Worm (Caenorhabditis elegans) whole organism, L1 larva: Measurements from ENCODE around the gene spp-28.
A peak's percentile ranks its signal among the peaks of the same experiment; 100 is the strongest.

Experiments
- C16A3.4 ChIP-seq: fragments of 150-350 bp; optimal IDR thresholded peaks from 2 replicates; lab custom pipeline; 2014; ENCODE audit warnings: missing biosample characterization, missing genetic modification characterization
- C34B4.2 ChIP-seq: sonication (generic microtip); optimal IDR thresholded peaks from 2 replicates; lab custom pipeline; 2017; ENCODE audit warnings: mild to moderate bottlenecking, missing genetic modification characterization, missing compliant biosample characterization
- aly-2 ChIP-seq: fragments of 150-350 bp; optimal IDR thresholded peaks from 2 replicates; lab custom pipeline; 2014; ENCODE audit warnings: missing biosample characterization, missing genetic modification characterization
- ama-1 ChIP-seq: fragments of 150-350 bp; optimal IDR thresholded peaks from 2 replicates; lab custom pipeline; 2014
- ceh-63 ChIP-seq: fragments of 200-800 bp; sonication (Bioruptor generic); optimal IDR thresholded peaks from 2 replicates; lab custom pipeline; 2018; ENCODE audit warnings: mild to moderate bottlenecking, missing genetic modification characterization, missing compliant biosample characterization
- ceh-8 ChIP-seq: fragments of 200-800 bp; sonication (Bioruptor generic); optimal IDR thresholded peaks from 2 replicates; lab custom pipeline; 2018; ENCODE audit warnings: mild to moderate bottlenecking, missing genetic modification characterization, moderate library complexity, missing compliant biosample characterization
- ceh-82 ChIP-seq, 3 experiments: fragments of 150-350 bp in 1 of 3; sonication (generic microtip) in 2 of 3; optimal IDR thresholded peaks; 2 replicates each; lab custom pipeline; 2014 to 2017; ENCODE audit warnings: missing biosample characterization in 3 of 3, missing genetic modification characterization in 3 of 3
- dsc-1 ChIP-seq: sonication (generic microtip); optimal IDR thresholded peaks from 2 replicates; lab custom pipeline; 2016; ENCODE audit warnings: mild to moderate bottlenecking, missing genetic modification characterization, missing compliant biosample characterization
- efl-1 ChIP-seq, 4 experiments: fragments of 150-350 bp; optimal IDR thresholded peaks in 3 of 4; peaks in 1 of 4; 1 replicate in 1 of 4; 2 replicates in 3 of 4; lab custom pipeline; 2014; ENCODE audit warnings: missing biosample characterization in 2 of 4, missing genetic modification characterization in 2 of 4, missing genetic modification reagents in 2 of 4
- egl-13 ChIP-seq: sonication (generic microtip); optimal IDR thresholded peaks from 2 replicates; lab custom pipeline; 2016; ENCODE audit warnings: missing genotype, missing genetic modification reagents, missing genetic modification characterization, missing compliant biosample characterization
- elt-3 ChIP-seq, 6 experiments: fragments of 150-350 bp in 1 of 6; sonication (generic microtip); optimal IDR thresholded peaks; 2 replicates each; lab custom pipeline; 2017 to 2018; ENCODE audit warnings: missing biosample characterization in 6 of 6, missing genetic modification characterization in 6 of 6, inconsistent platforms in 1 of 6
- fkh-4 ChIP-seq: sonication (generic microtip); optimal IDR thresholded peaks from 2 replicates; lab custom pipeline; 2016; ENCODE audit warnings: missing compliant biosample characterization, missing genetic modification characterization, borderline replicate concordance
- fkh-8 ChIP-seq: sonication (generic microtip); optimal IDR thresholded peaks from 2 replicates; lab custom pipeline; 2016; ENCODE audit warnings: mild to moderate bottlenecking, missing genetic modification characterization, missing compliant biosample characterization
- fos-1 ChIP-seq: fragments of 150-350 bp; optimal IDR thresholded peaks from 2 replicates; lab custom pipeline; 2014; ENCODE audit warnings: missing biosample characterization, missing genetic modification characterization
- hlh-17 ChIP-seq: fragments of 200-800 bp; sonication (Bioruptor generic); optimal IDR thresholded peaks from 2 replicates; lab custom pipeline; 2018; ENCODE audit warnings: missing genetic modification characterization, mild to moderate bottlenecking, missing compliant biosample characterization, moderate library complexity, borderline replicate concordance
- hlh-4 ChIP-seq: sonication (generic microtip); optimal IDR thresholded peaks from 2 replicates; lab custom pipeline; 2016; ENCODE audit warnings: mild to moderate bottlenecking, missing genetic modification characterization, missing compliant biosample characterization
- irx-1 ChIP-seq: sonication (generic microtip); optimal IDR thresholded peaks from 2 replicates; lab custom pipeline; 2016; ENCODE audit warnings: missing genetic modification characterization, missing compliant biosample characterization
- isw-1 ChIP-seq: fragments of 200-800 bp; sonication (Bioruptor generic); IDR thresholded peaks from 2 replicates; pipeline ENCODE4 v1.3.6; 2022; ENCODE audit warnings: missing genetic modification characterization, missing compliant biosample characterization
- jun-1 ChIP-seq: fragments of 150-350 bp; optimal IDR thresholded peaks from 2 replicates; lab custom pipeline; 2014; ENCODE audit warnings: missing biosample characterization, missing genetic modification reagents, missing genetic modification characterization
- lin-13 ChIP-seq: fragments of 150-350 bp; optimal IDR thresholded peaks from 2 replicates; lab custom pipeline; 2014; ENCODE audit warnings: missing biosample characterization, missing genetic modification reagents, missing genetic modification characterization
- lin-15B ChIP-seq: fragments of 150-350 bp; sonication (generic microtip); optimal IDR thresholded peaks from 3 replicates; lab custom pipeline; 2014; ENCODE audit warnings: missing biosample characterization, missing genetic modification characterization
- lin-35 ChIP-seq, 2 experiments: fragments of 150-350 bp; optimal IDR thresholded peaks; 2 replicates each; lab custom pipeline; 2014; ENCODE audit warnings: missing biosample characterization in 2 of 2, missing genetic modification characterization in 2 of 2, missing genetic modification reagents in 2 of 2
- lsy-2 ChIP-seq, 2 experiments: fragments of 150-350 bp; optimal IDR thresholded peaks; 2 replicates each; lab custom pipeline; 2014; ENCODE audit warnings: missing biosample characterization in 2 of 2, missing genetic modification characterization in 2 of 2
- mab-9 ChIP-seq: fragments of 200-800 bp; sonication (Bioruptor generic); IDR thresholded peaks from 2 replicates; pipeline ENCODE4 v1.3.6; 2022; ENCODE audit warnings: missing genetic modification reagents, missing genetic modification characterization, missing compliant biosample characterization
- mdl-1 ChIP-seq, 2 experiments: fragments of 150-350 bp; optimal IDR thresholded peaks; 2 replicates each; lab custom pipeline; 2014 to 2017; ENCODE audit warnings: missing biosample characterization in 2 of 2, missing genetic modification characterization in 2 of 2, inconsistent platforms in 1 of 2
- nhr-11 ChIP-seq: fragments of 150-350 bp; optimal IDR thresholded peaks from 2 replicates; lab custom pipeline; 2014; ENCODE audit warnings: missing biosample characterization, missing genetic modification characterization
- nhr-19 ChIP-seq: fragments of 200-800 bp; sonication (Bioruptor generic); conservative IDR thresholded peaks from 2 replicates; pipeline ENCODE4 v1.3.6; 2022; ENCODE audit warnings: missing genetic modification characterization, missing compliant biosample characterization
- nhr-20 ChIP-seq: sonication (generic microtip); optimal IDR thresholded peaks from 2 replicates; lab custom pipeline; 2016; ENCODE audit warnings: mild to moderate bottlenecking, missing genetic modification characterization, missing compliant biosample characterization
- nhr-237 ChIP-seq: fragments of 150-350 bp; optimal IDR thresholded peaks from 2 replicates; lab custom pipeline; 2014; ENCODE audit warnings: missing biosample characterization, missing genetic modification characterization
- nhr-28 ChIP-seq: fragments of 150-350 bp; optimal IDR thresholded peaks from 2 replicates; lab custom pipeline; 2014; ENCODE audit warnings: missing biosample characterization, missing genetic modification characterization
- nhr-71 ChIP-seq: sonication (generic microtip); optimal IDR thresholded peaks from 2 replicates; lab custom pipeline; 2016; ENCODE audit warnings: mild to moderate bottlenecking, missing genetic modification characterization, moderate library complexity, missing compliant biosample characterization
- nhr-76 ChIP-seq: sonication (generic microtip); optimal IDR thresholded peaks from 2 replicates; lab custom pipeline; 2017; ENCODE audit warnings: missing biosample characterization, missing genetic modification characterization
- nhr-90 ChIP-seq: sonication (generic microtip); optimal IDR thresholded peaks from 2 replicates; lab custom pipeline; 2016; ENCODE audit warnings: mild to moderate bottlenecking, missing genetic modification characterization, missing compliant biosample characterization; ENCODE audit not compliant: poor library complexity
- pax-3 ChIP-seq: fragments of 200-800 bp; sonication (Bioruptor generic); optimal IDR thresholded peaks from 2 replicates; lab custom pipeline; 2018; ENCODE audit warnings: mild to moderate bottlenecking, missing genetic modification characterization, moderate library complexity, missing compliant biosample characterization
- pqm-1 ChIP-seq: sonication (generic microtip); optimal IDR thresholded peaks from 3 replicates; lab custom pipeline; 2017; ENCODE audit warnings: missing biosample characterization, missing genetic modification characterization
- rnt-1 ChIP-seq: sonication (generic microtip); optimal IDR thresholded peaks from 2 replicates; lab custom pipeline; 2016; ENCODE audit warnings: mild to moderate bottlenecking, missing genetic modification characterization, moderate library complexity, missing compliant biosample characterization
- skn-1 ChIP-seq: fragments of 150-350 bp; optimal IDR thresholded peaks from 2 replicates; lab custom pipeline; 2014; ENCODE audit warnings: missing biosample characterization, missing genetic modification characterization
- snpc-4 ChIP-seq: fragments of 150-350 bp; optimal IDR thresholded peaks from 2 replicates; lab custom pipeline; 2014; ENCODE audit warnings: missing biosample characterization, missing genetic modification characterization
- sox-4 ChIP-seq: sonication (generic microtip); optimal IDR thresholded peaks from 2 replicates; lab custom pipeline; 2016; ENCODE audit warnings: missing genetic modification characterization, missing compliant biosample characterization
- sptf-1 ChIP-seq: fragments of 150-350 bp; optimal IDR thresholded peaks from 2 replicates; lab custom pipeline; 2014; ENCODE audit warnings: missing biosample characterization, missing genetic modification characterization
- sup-37 ChIP-seq: fragments of 200-800 bp; sonication (Bioruptor generic); optimal IDR thresholded peaks from 2 replicates; lab custom pipeline; 2018; ENCODE audit warnings: mild to moderate bottlenecking, missing genetic modification characterization, missing compliant biosample characterization
- swsn-7 ChIP-seq: sonication (generic microtip); optimal IDR thresholded peaks from 2 replicates; lab custom pipeline; 2016; ENCODE audit warnings: missing genetic modification characterization, missing compliant biosample characterization
- tbx-2 ChIP-seq: sonication (generic microtip); optimal IDR thresholded peaks from 2 replicates; lab custom pipeline; 2016; ENCODE audit warnings: missing genetic modification characterization, missing compliant biosample characterization
- unc-30 ChIP-seq: sonication (generic microtip); optimal IDR thresholded peaks from 2 replicates; lab custom pipeline; 2017; ENCODE audit warnings: missing biosample characterization, missing genetic modification characterization
- unc-62 ChIP-seq: fragments of 150-350 bp; optimal IDR thresholded peaks from 2 replicates; lab custom pipeline; 2014; ENCODE audit warnings: missing biosample characterization, missing genetic modification reagents, missing genetic modification characterization
- unc-86 ChIP-seq: sonication (generic microtip); optimal IDR thresholded peaks from 2 replicates; lab custom pipeline; 2016; ENCODE audit warnings: missing genetic modification characterization, missing compliant biosample characterization
- unc-98 ChIP-seq: fragments of 200-800 bp; sonication (Bioruptor generic); IDR thresholded peaks from 2 replicates; pipeline ENCODE4 v1.3.6; 2022; ENCODE audit warnings: missing genetic modification characterization, missing compliant biosample characterization
- vab-15 ChIP-seq: sonication (generic microtip); optimal IDR thresholded peaks from 2 replicates; lab custom pipeline; 2017; ENCODE audit warnings: missing genotype, mild to moderate bottlenecking, missing genetic modification characterization, missing compliant biosample characterization
- xbp-1 ChIP-seq: sonication (generic microtip); optimal IDR thresholded peaks from 2 replicates; lab custom pipeline; 2016; ENCODE audit warnings: missing genetic modification characterization, missing compliant biosample characterization
- ztf-11 ChIP-seq, 2 experiments: sonication (generic microtip); optimal IDR thresholded peaks; 2 replicates each; lab custom pipeline; 2016 to 2017; ENCODE audit warnings: missing genetic modification characterization in 2 of 2, missing biosample characterization in 1 of 2, missing compliant biosample characterization in 1 of 2
- ztf-4 ChIP-seq: fragments of 150-350 bp; optimal IDR thresholded peaks from 2 replicates; lab custom pipeline; 2014; ENCODE audit warnings: missing biosample characterization, missing genetic modification characterization

Gene spp-28

ce11 chrIII:4223668-4224127 is 33.6 kb upstream of the spp-28 start (continued):
- peak; percentile 78 for TF ChIP-seq nhr-19
- TF ChIP-seq aly-2 = no peak
- TF ChIP-seq sup-37 = peak; percentile 37
- TF ChIP-seq nhr-71 = peak; percentile 96
- no peak for TF ChIP-seq vab-15 (tag; lab: Kevin White, UChicago)
- TF ChIP-seq fkh-8 (tag; lab: Kevin White, UChicago) = peak; percentile 95
- no peak for TF ChIP-seq sptf-1
- peak; percentile 95 for TF ChIP-seq dsc-1 (tag; lab: Kevin White, UChicago)
- no peak for TF ChIP-seq nhr-76 (tag; lab: Kevin White, UChicago)
- TF ChIP-seq unc-98 = 0 out of 2 replicates have a peak, but pooled peaks have one; percentile 12
- TF ChIP-seq pax-3 (tag; lab: Kevin White, UChicago) = peak; percentile 61
- no peak for TF ChIP-seq ceh-63 (GFP tag; lab: Kevin White, UChicago)
- peak; percentile 87 for TF ChIP-seq tbx-2 (tag; lab: Kevin White, UChicago)
- peak; percentile 90 for TF ChIP-seq nhr-20 (tag; lab: Kevin White, UChicago)
- TF ChIP-seq lin-35 (GFP tag; optimal IDR thresholded peaks at IDR 0.05; lab: Kevin White, UChicago) = peak; percentile 73 to 77
- TF ChIP-seq nhr-11 (tag; lab: Kevin White, UChicago) = peak; percentile 75
- TF ChIP-seq xbp-1 (tag; lab: Kevin White, UChicago) = peak; percentile 80
- no peak for TF ChIP-seq C34B4.2 (tag; lab: Kevin White, UChicago)
- peak; percentile 32 for TF ChIP-seq nhr-90 (tag; lab: Kevin White, UChicago)
- TF ChIP-seq ztf-11 (tag; optimal IDR thresholded peaks at IDR 0.05; lab: Kevin White, UChicago) = no peak
- TF ChIP-seq snpc-4 (tag; lab: Kevin White, UChicago) = peak; percentile 72
- peak; percentile 62 for TF ChIP-seq lin-13 (GFP tag; lab: Kevin White, UChicago)
- peak; percentile 58 for TF ChIP-seq sox-4 (tag; lab: Kevin White, UChicago)
- TF ChIP-seq swsn-7 (tag; lab: Kevin White, UChicago) = peak; percentile 88
- peak; percentile 73 for TF ChIP-seq skn-1 (tag; lab: Kevin White, UChicago)
- TF ChIP-seq mab-9 (GFP tag; lab: Robert Waterston, UW) = no peak
- TF ChIP-seq hlh-17 = no peak
- peak; percentile 61 for TF ChIP-seq ztf-4
- peak in 1 of 2 experiments; percentile 89 for TF ChIP-seq mdl-1 (tag; optimal IDR thresholded peaks at IDR 0.05; lab: Kevin White, UChicago)
- TF ChIP-seq nhr-237 = peak; percentile 69
- no peak for TF ChIP-seq hlh-4 (tag; lab: Kevin White, UChicago)
- TF ChIP-seq ceh-82 (tag; optimal IDR thresholded peaks at IDR 0.05; lab: Kevin White, UChicago) = peak; percentile 51 to 85 (median 70)
- TF ChIP-seq ceh-8 (GFP tag; lab: Kevin White, UChicago) = peak; percentile 24
- peak; percentile 89 for TF ChIP-seq egl-13
- peak; percentile 39 for TF ChIP-seq lin-15B (tag; lab: Kevin White, UChicago)
- TF ChIP-seq isw-1 = peak; percentile 66
- peak; percentile 91 for TF ChIP-seq jun-1 (tag; lab: Kevin White, UChicago)
- TF ChIP-seq ama-1 (lab: Kevin White, UChicago) = no peak
- peak; percentile 86 for TF ChIP-seq fos-1 (tag; lab: Kevin White, UChicago)
- peak; percentile 79 to 90 for TF ChIP-seq lsy-2 (tag; optimal IDR thresholded peaks at IDR 0.05; lab: Kevin White, UChicago)
- peak in 2 of 6 experiments; percentile 15 to 57 for TF ChIP-seq elt-3 (tag; optimal IDR thresholded peaks at IDR 0.05; lab: Kevin White, UChicago)
- peak; percentile 69 for TF ChIP-seq fkh-4 (tag; lab: Kevin White, UChicago)
- TF ChIP-seq nhr-28 = no peak
- TF ChIP-seq pqm-1 (tag; lab: Kevin White, UChicago) = no peak
- no peak for TF ChIP-seq unc-30
- TF ChIP-seq irx-1 = peak; percentile 78
- peak; percentile 32 for TF ChIP-seq unc-62 (GFP tag; lab: Kevin White, UChicago)
- TF ChIP-seq efl-1 (optimal IDR thresholded peaks at IDR 0.05; lab: Kevin White, UChicago) = peak; percentile 73 to 76
- TF ChIP-seq efl-1 (GFP tag; optimal IDR thresholded peaks at IDR 0.05 in 1 of 2; lab: Kevin White, UChicago) = peak; percentile 25 to 93
- TF ChIP-seq C16A3.4 (tag; lab: Kevin White, UChicago) = peak; percentile 79
- peak; percentile 87 for TF ChIP-seq unc-86 (tag; lab: Kevin White, UChicago)
- TF ChIP-seq rnt-1 (tag; lab: Kevin White, UChicago) = peak; percentile 79
